Fruit fly (Drosophila melanogaster): Measurements from ENCODE around the gene Or1a.
A peak's percentile ranks its signal among the peaks of the same experiment; 100 is the strongest.

dm6 chrX:334624-335292, 19.8 kb downstream of the Or1a start:
- TF ChIP-seq CG12768 (GFP tag; optimal IDR thresholded peaks at IDR 0.05) (no peak), CG5204 (GFP tag; optimal IDR thresholded peaks at IDR 0.05) (no peak), CG14711 (tag; optimal IDR thresholded peaks at IDR 0.05) (no peak), bab1 (GFP tag; optimal IDR thresholded peaks at IDR 0.05) (peak; percentile 2), cnc (optimal IDR thresholded peaks at IDR 0.05) (no peak), CG7045 (GFP tag; optimal IDR thresholded peaks at IDR 0.05) (no peak), pad (GFP tag; optimal IDR thresholded peaks at IDR 0.05) (no peak), kay (GFP tag; ENCODE audit: borderline replicate concordance) (no peak), ovo (GFP tag; optimal IDR thresholded peaks at IDR 0.05) (no peak), toe (GFP tag; optimal IDR thresholded peaks at IDR 0.05) (no peak), CG7101 (tag; optimal IDR thresholded peaks at IDR 0.05) (no peak), CG33017 (tag; optimal IDR thresholded peaks at IDR 0.05) (no peak), tj (GFP tag; optimal IDR thresholded peaks at IDR 0.05) (no peak)
